Worm (Caenorhabditis elegans) whole organism, L4 larva: ENCODE results near the gene mbf-1.

ENCODE experiments used
- F10B5.3 ChIP-seq: sonication (generic microtip); optimal IDR thresholded peaks from 2 replicates; lab custom pipeline; 2016; ENCODE audit warnings: mild to moderate bottlenecking, missing genetic modification characterization, missing compliant biosample characterization
- F37D6.2 ChIP-seq: sonication (generic microtip); optimal IDR thresholded peaks from 2 replicates; lab custom pipeline; 2016; ENCODE audit warnings: mild to moderate bottlenecking, missing genetic modification characterization, missing compliant biosample characterization
- R02D3.7 ChIP-seq: fragments of 150-350 bp; sonication (generic microtip); optimal IDR thresholded peaks from 3 replicates; lab custom pipeline; 2014; ENCODE audit warnings: missing biosample characterization, missing genetic modification characterization
- T20F7.1 ChIP-seq: fragments of 200-800 bp; sonication (Bioruptor generic); optimal IDR thresholded peaks from 2 replicates; lab custom pipeline; 2018; ENCODE audit warnings: mild to moderate bottlenecking, missing genetic modification characterization, missing compliant biosample characterization
- Y105C5A.15 ChIP-seq: fragments of 200-800 bp; sonication (Bioruptor generic); IDR thresholded peaks from 2 replicates; pipeline ENCODE4 v1.3.6; 2022; ENCODE audit warnings: missing genetic modification characterization, missing compliant biosample characterization
- Y5F2A.4 ChIP-seq: fragments of 200-800 bp; sonication (Bioruptor generic); optimal IDR thresholded peaks from 2 replicates; lab custom pipeline; 2018; ENCODE audit warnings: mild to moderate bottlenecking, missing genetic modification characterization, missing compliant biosample characterization
- Y75B8A.6 ChIP-seq: fragments of 200-800 bp; sonication (Bioruptor generic); IDR thresholded peaks from 2 replicates; pipeline ENCODE4 v1.3.6; 2022; ENCODE audit warnings: missing genetic modification reagents, missing genetic modification characterization, missing compliant biosample characterization
- ZK337.2 ChIP-seq: fragments of 200-800 bp; sonication (Bioruptor generic); IDR thresholded peaks from 2 replicates; pipeline ENCODE4 v1.3.6; 2022; ENCODE audit warnings: missing genetic modification reagents, missing genetic modification characterization, missing compliant biosample characterization
- ZK546.5 ChIP-seq, 2 experiments: sonication (generic microtip); optimal IDR thresholded peaks; 2 replicates each; lab custom pipeline; 2017; ENCODE audit warnings: missing biosample characterization in 2 of 2, missing genetic modification characterization in 2 of 2
- aha-1 ChIP-seq: fragments of 150-350 bp; peaks from one replicate; lab custom pipeline; 2014; ENCODE audit warnings: missing biosample characterization, missing genetic modification characterization
- aly-2 ChIP-seq: sonication (generic microtip); optimal IDR thresholded peaks from 2 replicates; lab custom pipeline; 2018; ENCODE audit warnings: missing biosample characterization, missing genetic modification characterization
- ceh-20 ChIP-seq: fragments of 200-800 bp; sonication (Bioruptor generic); IDR thresholded peaks from 2 replicates; pipeline ENCODE4 v1.3.6; 2022; ENCODE audit warnings: missing genetic modification reagents, missing genetic modification characterization, missing compliant biosample characterization
- ceh-28 ChIP-seq: fragments of 150-350 bp; optimal IDR thresholded peaks from 2 replicates; lab custom pipeline; 2014; ENCODE audit warnings: missing biosample characterization, missing genetic modification reagents, missing genetic modification characterization
- ceh-32 ChIP-seq: sonication (generic microtip); optimal IDR thresholded peaks from 2 replicates; lab custom pipeline; 2016; ENCODE audit warnings: mild to moderate bottlenecking, missing genetic modification characterization, missing compliant biosample characterization; ENCODE audit not compliant: poor library complexity
- cey-2 ChIP-seq: sonication (generic microtip); optimal IDR thresholded peaks from 3 replicates; lab custom pipeline; 2017; ENCODE audit warnings: missing genetic modification characterization, mild to moderate bottlenecking, missing compliant biosample characterization, antibody characterized with exemption, borderline replicate concordance; ENCODE audit not compliant: insufficient read depth
- daf-19 ChIP-seq: fragments of 200-800 bp; sonication (Bioruptor generic); conservative IDR thresholded peaks from 2 replicates; pipeline ENCODE4 v1.3.6; 2022; ENCODE audit warnings: missing genetic modification characterization, missing compliant biosample characterization
- dmd-8 ChIP-seq: fragments of 200-800 bp; sonication (Bioruptor generic); IDR thresholded peaks from 2 replicates; pipeline ENCODE4 v1.3.6; 2022; ENCODE audit warnings: missing genetic modification characterization, missing compliant biosample characterization
- dve-1 ChIP-seq: sonication (generic microtip); optimal IDR thresholded peaks from 2 replicates; lab custom pipeline; 2017; ENCODE audit warnings: antibody characterized with exemption, mild to moderate bottlenecking, missing genetic modification characterization, missing compliant biosample characterization; ENCODE audit not compliant: insufficient read depth
- egl-43 ChIP-seq: fragments of 200-800 bp; sonication (Bioruptor generic); IDR thresholded peaks from 2 replicates; pipeline ENCODE4 v1.3.6; 2022; ENCODE audit warnings: missing genetic modification reagents, missing genetic modification characterization, missing compliant biosample characterization
- fkh-10 ChIP-seq: fragments of 150-350 bp; optimal IDR thresholded peaks from 2 replicates; lab custom pipeline; 2014; ENCODE audit warnings: missing biosample characterization, missing genetic modification reagents, missing genetic modification characterization
- fos-1 ChIP-seq: fragments of 150-350 bp; optimal IDR thresholded peaks from 2 replicates; lab custom pipeline; 2014; ENCODE audit warnings: missing biosample characterization, missing genetic modification characterization
- gei-8 ChIP-seq: fragments of 200-800 bp; sonication (Bioruptor generic); optimal IDR thresholded peaks from 2 replicates; lab custom pipeline; 2018; ENCODE audit warnings: mild to moderate bottlenecking, missing genetic modification characterization, missing compliant biosample characterization
- hif-1 ChIP-seq, 2 experiments: sonication (generic microtip); optimal IDR thresholded peaks; 2 replicates each; lab custom pipeline; 2016 to 2017; ENCODE audit warnings: missing compliant biosample characterization in 2 of 2, missing genetic modification characterization in 2 of 2, missing genetic modification reagents in 2 of 2, missing genotype in 2 of 2, mild to moderate bottlenecking in 1 of 2
- hlh-30 ChIP-seq: sonication (generic microtip); optimal IDR thresholded peaks from 2 replicates; lab custom pipeline; 2017; ENCODE audit warnings: antibody characterized with exemption, mild to moderate bottlenecking, missing genetic modification characterization, missing compliant biosample characterization; ENCODE audit not compliant: insufficient read depth
- lin-1 ChIP-seq: fragments of 200-800 bp; sonication (Bioruptor generic); IDR thresholded peaks from 2 replicates; pipeline ENCODE4 v1.3.6; 2022; ENCODE audit warnings: missing genetic modification reagents, missing genetic modification characterization, missing compliant biosample characterization
- lin-39 ChIP-seq: fragments of 150-350 bp; optimal IDR thresholded peaks from 2 replicates; lab custom pipeline; 2014; ENCODE audit warnings: missing biosample characterization, missing genetic modification reagents, missing genetic modification characterization
- lsy-2 ChIP-seq, 2 experiments: fragments of 150-350 bp in 1 of 2; sonication (generic microtip) in 1 of 2; optimal IDR thresholded peaks; 2 replicates each; lab custom pipeline; 2014 to 2017; ENCODE audit warnings: missing biosample characterization in 2 of 2, missing genetic modification characterization in 2 of 2
- madf-9 ChIP-seq: fragments of 200-800 bp; sonication (Bioruptor generic); conservative IDR thresholded peaks from 2 replicates; pipeline ENCODE4 v1.3.6; 2022; ENCODE audit warnings: missing genetic modification reagents, missing genetic modification characterization, missing compliant biosample characterization
- mdl-1 ChIP-seq, 2 experiments: fragments of 150-350 bp in 1 of 2; sonication (generic microtip) in 1 of 2; optimal IDR thresholded peaks; 2 replicates each; lab custom pipeline; 2014 to 2017; ENCODE audit warnings: missing biosample characterization in 2 of 2, missing genetic modification characterization in 2 of 2
- mes-2 ChIP-seq: sonication (generic microtip); optimal IDR thresholded peaks from 2 replicates; lab custom pipeline; 2016; ENCODE audit warnings: missing genotype, mild to moderate bottlenecking, missing genetic modification characterization, missing compliant biosample characterization; ENCODE audit not compliant: poor library complexity, severe bottlenecking
- nhr-10 ChIP-seq: fragments of 150-350 bp; optimal IDR thresholded peaks from 2 replicates; lab custom pipeline; 2014; ENCODE audit warnings: missing biosample characterization, missing genetic modification characterization
- nhr-111 ChIP-seq: fragments of 200-800 bp; sonication (Bioruptor generic); optimal IDR thresholded peaks from 2 replicates; lab custom pipeline; 2018; ENCODE audit warnings: mild to moderate bottlenecking, missing genetic modification characterization, missing compliant biosample characterization
- nhr-25 ChIP-seq: sonication (generic microtip); optimal IDR thresholded peaks from 2 replicates; lab custom pipeline; 2017; ENCODE audit warnings: missing genetic modification characterization, mild to moderate bottlenecking, missing compliant biosample characterization, antibody characterized with exemption, moderate library complexity, borderline replicate concordance; ENCODE audit not compliant: insufficient read depth
- nhr-28 ChIP-seq: fragments of 150-350 bp; optimal IDR thresholded peaks from 2 replicates; lab custom pipeline; 2014; ENCODE audit warnings: missing biosample characterization, missing genetic modification characterization
- nhr-41 ChIP-seq: fragments of 200-800 bp; sonication (Bioruptor generic); IDR thresholded peaks from 2 replicates; pipeline ENCODE4 v1.3.6; 2022; ENCODE audit warnings: missing genetic modification reagents, missing genetic modification characterization, missing compliant biosample characterization
- nhr-77 ChIP-seq: fragments of 150-350 bp; optimal IDR thresholded peaks from 2 replicates; lab custom pipeline; 2014; ENCODE audit warnings: missing biosample characterization, missing genetic modification characterization
- pha-4 ChIP-seq, 2 experiments: fragments of 150-350 bp in 1 of 2; fragments of 200-800 bp in 1 of 2; sonication (Bioruptor generic) in 1 of 2; IDR thresholded peaks in 1 of 2; optimal IDR thresholded peaks in 1 of 2; 2 replicates each; pipeline versions ENCODE4 v1.3.6 to Lab custom; 2014 to 2022; ENCODE audit warnings: missing genetic modification characterization in 2 of 2, missing genetic modification reagents in 2 of 2, missing biosample characterization in 1 of 2, missing compliant biosample characterization in 1 of 2
- rbr-2 ChIP-seq: sonication (generic microtip); optimal IDR thresholded peaks from 2 replicates; lab custom pipeline; 2016; ENCODE audit warnings: missing genotype, missing genetic modification characterization, missing compliant biosample characterization
- set-16 ChIP-seq: fragments of 200-800 bp; sonication (Bioruptor generic); IDR thresholded peaks from 2 replicates; pipeline ENCODE4 v1.3.6; 2022; ENCODE audit warnings: missing genetic modification reagents, missing genetic modification characterization, missing compliant biosample characterization
- skn-1 ChIP-seq: fragments of 150-350 bp; optimal IDR thresholded peaks from 2 replicates; lab custom pipeline; 2014; ENCODE audit warnings: missing biosample characterization, missing genetic modification characterization
- snpc-1.2 ChIP-seq: fragments of 200-800 bp; sonication (Bioruptor generic); IDR thresholded peaks from 2 replicates; pipeline ENCODE4 v1.3.6; 2022; ENCODE audit warnings: missing genetic modification reagents, missing genetic modification characterization, missing compliant biosample characterization
- snpc-4 ChIP-seq: fragments of 150-350 bp; optimal IDR thresholded peaks from 2 replicates; lab custom pipeline; 2014; ENCODE audit warnings: missing biosample characterization, missing genetic modification characterization
- tag-97 ChIP-seq: fragments of 200-800 bp; sonication (Bioruptor generic); IDR thresholded peaks from 2 replicates; pipeline ENCODE4 v1.3.6; 2022; ENCODE audit warnings: missing genetic modification characterization, missing compliant biosample characterization
- unc-39 ChIP-seq: sonication (generic microtip); optimal IDR thresholded peaks from 2 replicates; lab custom pipeline; 2017; ENCODE audit warnings: missing biosample characterization, missing genetic modification characterization
- vab-7 ChIP-seq: fragments of 200-800 bp; sonication (Bioruptor generic); IDR thresholded peaks from 2 replicates; pipeline ENCODE4 v1.3.6; 2022; ENCODE audit warnings: missing genetic modification reagents, missing genetic modification characterization, missing compliant biosample characterization
- zag-1 ChIP-seq: fragments of 150-350 bp; optimal IDR thresholded peaks from 2 replicates; lab custom pipeline; 2014; ENCODE audit warnings: missing biosample characterization, missing genetic modification characterization
- zfp-2 ChIP-seq: sonication (generic microtip); optimal IDR thresholded peaks from 2 replicates; lab custom pipeline; 2016; ENCODE audit warnings: mild to moderate bottlenecking, missing genetic modification characterization, missing compliant biosample characterization
- zfp-3 ChIP-seq: fragments of 200-800 bp; sonication (Bioruptor generic); conservative IDR thresholded peaks from 2 replicates; pipeline ENCODE4 v1.3.6; 2022; ENCODE audit warnings: missing genetic modification reagents, missing genetic modification characterization, missing compliant biosample characterization
- zip-11 ChIP-seq: fragments of 200-800 bp; sonication (Bioruptor generic); IDR thresholded peaks from 2 replicates; pipeline ENCODE4 v1.3.6; 2022; ENCODE audit warnings: missing genetic modification characterization, missing compliant biosample characterization
- ztf-11 ChIP-seq: fragments of 150-350 bp; optimal IDR thresholded peaks from 2 replicates; lab custom pipeline; 2014; ENCODE audit warnings: missing biosample characterization, missing genetic modification characterization

Gene mbf-1

ce11 chrIV:11474067-11474466, 6.1 kb downstream of the mbf-1 start:
- TF ChIP-seq madf-9 (GFP tag; lab: Robert Waterston, UW) (peak; percentile 91; the same call in 1 of the 2 replicates), Y105C5A.15 (peak; percentile 96), nhr-28 (peak; percentile 24), tag-97 (GFP tag; lab: Robert Waterston, UW) (0 out of 2 replicates have a peak, but pooled peaks have one; percentile 72), gei-8 (GFP tag; lab: Kevin White, UChicago) (peak; percentile 97), hif-1 (tag; optimal IDR thresholded peaks at IDR 0.05; lab: Kevin White, UChicago) (peak; percentile 67 to 79), lsy-2 (tag; optimal IDR thresholded peaks at IDR 0.05; lab: Kevin White, UChicago) (peak in 1 of 2 experiments; percentile 64), pha-4 (GFP tag; IDR thresholded peaks at IDR 0.05; lab: Robert Waterston, UW) (peak; percentile 95; the same call in 1 of the 2 replicates), pha-4 (tag; optimal IDR thresholded peaks at IDR 0.05; lab: Kevin White, UChicago) (no peak), F37D6.2 (tag; lab: Kevin White, UChicago) (peak; percentile 46), fos-1 (tag; lab: Kevin White, UChicago) (no peak), dmd-8 (GFP tag; lab: Robert Waterston, UW) (peak; percentile 99), R02D3.7 (tag; lab: Kevin White, UChicago) (peak; percentile 14), zfp-3 (peak; percentile 90; the same call in 1 of the 2 replicates), ZK546.5 (tag; optimal IDR thresholded peaks at IDR 0.05; lab: Kevin White, UChicago) (no peak), zfp-2 (tag; lab: Kevin White, UChicago) (no peak), T20F7.1 (GFP tag; lab: Kevin White, UChicago) (peak; percentile 66), vab-7 (GFP tag; lab: Robert Waterston, UW) (peak; percentile 96), F10B5.3 (peak; percentile 85), fkh-10 (GFP tag; lab: Kevin White, UChicago) (no peak), skn-1 (tag; lab: Kevin White, UChicago) (no peak), nhr-41 (GFP tag; lab: Robert Waterston, UW) (peak; percentile 87), snpc-4 (no peak), lin-1 (GFP tag; lab: Robert Waterston, UW) (peak; percentile 93), lin-39 (tag; lab: Kevin White, UChicago) (no peak), nhr-25 (tag; lab: Kevin White, UChicago) (no peak), nhr-10 (no peak), cey-2 (tag; lab: Kevin White, UChicago) (no peak), ceh-28 (no peak), unc-39 (tag; lab: Kevin White, UChicago) (no peak), set-16 (GFP tag; lab: Robert Waterston, UW) (peak; percentile 74), rbr-2 (tag; lab: Kevin White, UChicago) (peak; percentile 77), hlh-30 (tag; lab: Kevin White, UChicago) (peak; percentile 73), ZK337.2 (peak; percentile 86), nhr-77 (tag; lab: Kevin White, UChicago) (no peak), daf-19 (GFP tag; lab: Robert Waterston, UW) (peak; percentile 92), zip-11 (GFP tag; lab: Robert Waterston, UW) (peak; percentile 90), Y75B8A.6 (GFP tag; lab: Robert Waterston, UW) (peak; percentile 87), dve-1 (peak; percentile 75), snpc-1.2 (GFP tag; lab: Robert Waterston, UW) (peak; percentile 94), ztf-11 (tag; lab: Kevin White, UChicago) (no peak), zag-1 (no peak), Y5F2A.4 (GFP tag; lab: Kevin White, UChicago) (peak; percentile 89), egl-43 (GFP tag; lab: Robert Waterston, UW) (peak; percentile 99), aha-1 (peak; percentile 95), ceh-20 (GFP tag; lab: Robert Waterston, UW) (peak; percentile 87), ceh-32 (tag; lab: Kevin White, UChicago) (no peak), mdl-1 (tag; optimal IDR thresholded peaks at IDR 0.05; lab: Kevin White, UChicago) (peak in 1 of 2 experiments; percentile 3), nhr-111 (GFP tag; lab: Kevin White, UChicago) (peak; percentile 95), mes-2 (tag; lab: Kevin White, UChicago) (peak; percentile 92), aly-2 (tag; lab: Kevin White, UChicago) (peak; percentile 81)
